Worm (Caenorhabditis elegans): ENCODE data around the gene Y39A3B.1.

The Y39A3B.1 gene

DNA sequence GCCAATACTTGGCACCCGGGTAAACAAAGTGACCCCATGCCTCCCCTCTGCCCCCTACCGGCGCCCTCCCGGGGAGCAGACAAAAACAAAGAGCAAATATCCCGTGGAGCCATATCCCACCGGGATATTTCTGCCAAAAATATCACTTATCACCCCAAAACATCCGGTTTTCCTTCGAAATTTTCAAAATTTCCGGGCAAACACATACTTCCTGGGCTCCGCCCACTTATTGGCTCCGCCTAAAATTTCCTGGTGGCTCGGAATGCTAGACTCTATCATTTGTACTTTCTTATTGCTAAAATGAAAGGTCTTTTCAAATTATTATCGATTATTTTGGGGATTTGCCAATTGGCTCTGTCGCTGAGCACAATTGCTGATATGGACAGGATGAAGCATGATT, at the start of gene Y39A3B.1:
Gene Y39A3B.1 (plus strand): TSS at position 301 of the 400 bp plus-strand sequence.
- TF ChIP-seq ttx-3 (tag; optimal IDR thresholded peaks at IDR 0.05) = no peak
- no peak for TF ChIP-seq ceh-34 (tag; optimal IDR thresholded peaks at IDR 0.05)
- TF ChIP-seq tbx-7 (tag; optimal IDR thresholded peaks at IDR 0.05) = no peak

- no peak for TF ChIP-seq fax-1 (tag; optimal IDR thresholded peaks at IDR 0.05)
- peak; percentile 5 for TF ChIP-seq hlh-15 (tag; optimal IDR thresholded peaks at IDR 0.05)
- TF ChIP-seq ceh-2 (tag; optimal IDR thresholded peaks at IDR 0.05) = no peak
- no peak for TF ChIP-seq unc-42 (tag; optimal IDR thresholded peaks at IDR 0.05)
- no peak for TF ChIP-seq ttx-3 (tag; optimal IDR thresholded peaks at IDR 0.05)
- TF ChIP-seq elt-2 (tag; optimal IDR thresholded peaks at IDR 0.05) = peak; percentile 20
- no peak for TF ChIP-seq pqm-1 (tag; optimal IDR thresholded peaks at IDR 0.05)
- no peak for TF ChIP-seq ama-1 (optimal IDR thresholded peaks at IDR 0.05)
- TF ChIP-seq ceh-24 (tag; optimal IDR thresholded peaks at IDR 0.05) = no peak
- no peak for TF ChIP-seq fkh-10 (GFP tag; optimal IDR thresholded peaks at IDR 0.05)
- TF ChIP-seq che-1 (tag; optimal IDR thresholded peaks at IDR 0.05) = peak; percentile 27
- no peak for TF ChIP-seq sox-2 (GFP tag; IDR thresholded peaks at IDR 0.05)
Measured at ce11 chrIII:1961895-1962506, 43.8 kb upstream of the Y39A3B.1 start, which contains the start of gene mboa-6. Gene mboa-6, minus strand, starts transcription at chrIII:1961945.

ce11 chrIII:1962552-1962951, 43.3 kb upstream of the Y39A3B.1 start:
- TF ChIP-seq npax-4 (tag; optimal IDR thresholded peaks at IDR 0.05) (no peak), dve-1 (tag; optimal IDR thresholded peaks at IDR 0.05) (no peak), hlh-13 (GFP tag; optimal IDR thresholded peaks at IDR 0.05) (no peak), ceh-34 (tag; optimal IDR thresholded peaks at IDR 0.05) (no peak), nhr-11 (tag; optimal IDR thresholded peaks at IDR 0.05) (no peak), ceh-14 (tag; optimal IDR thresholded peaks at IDR 0.05) (no peak), gmeb-2 (tag; optimal IDR thresholded peaks at IDR 0.05) (no peak), elt-4 (tag; optimal IDR thresholded peaks at IDR 0.05) (no peak), pros-1 (tag; optimal IDR thresholded peaks at IDR 0.05) (no peak), C08G9.2 (tag; optimal IDR thresholded peaks at IDR 0.05) (no peak)

ce11 chrIII:1963128-1963527, 42.7 kb upstream of the Y39A3B.1 start:
- TF ChIP-seq rnt-1 (tag; optimal IDR thresholded peaks at IDR 0.05) = no peak
- TF ChIP-seq pat-9 (tag; optimal IDR thresholded peaks at IDR 0.05) = no peak
- TF ChIP-seq ama-1 (optimal IDR thresholded peaks at IDR 0.05) = no peak
- TF ChIP-seq ref-2 (tag; optimal IDR thresholded peaks at IDR 0.05) = no peak

DNA sequence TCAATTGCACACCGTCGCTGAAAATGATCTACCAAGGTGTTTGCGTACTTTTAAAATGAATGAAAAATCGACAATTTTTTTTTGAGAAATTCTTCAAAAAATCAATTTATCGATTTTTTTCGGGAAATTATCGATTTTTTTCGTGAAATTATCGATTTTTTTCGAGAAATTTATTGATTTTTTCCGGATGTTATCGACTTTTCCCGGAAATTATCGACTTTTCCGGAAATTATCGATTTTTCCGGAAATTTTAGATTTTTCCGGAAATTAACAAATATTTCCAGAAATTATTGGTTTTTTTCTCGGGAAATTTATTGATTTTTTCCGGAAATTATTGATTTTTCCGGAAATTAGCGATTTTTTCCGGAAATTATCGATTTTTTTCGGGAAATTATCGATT, 40.7 kb upstream of the Y39A3B.1 start:
- TF ChIP-seq ceh-48 (tag; optimal IDR thresholded peaks at IDR 0.05) = peak; percentile 70

ce11 chrIII:1965580-1965979, 40.2 kb upstream of the Y39A3B.1 start:
- TF ChIP-seq ceh-48 (tag; optimal IDR thresholded peaks at IDR 0.05) = peak; percentile 44

DNA sequence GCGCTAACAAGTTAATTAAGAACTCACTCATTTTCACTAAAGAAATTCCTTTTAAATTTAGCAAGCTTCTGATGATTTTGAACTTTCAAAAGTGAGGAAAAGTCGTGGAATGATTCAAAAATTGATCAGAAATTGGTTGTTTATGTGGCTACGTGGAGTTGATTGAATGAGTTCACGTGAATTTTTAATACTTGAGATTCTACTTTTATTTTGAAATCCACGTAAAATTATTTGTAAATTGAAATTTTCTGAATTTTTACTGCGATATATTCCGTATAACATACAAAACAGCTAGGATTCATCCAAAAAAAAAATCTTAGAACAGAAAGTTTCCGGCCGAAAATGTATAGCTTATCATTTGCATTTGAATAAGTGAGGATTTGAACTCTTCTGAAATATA, 36.0 kb upstream of the Y39A3B.1 start, which contains the start of gene moa-1:
Gene moa-1 (minus strand): TSS at position 101 of the 400 bp plus-strand sequence.
- TF ChIP-seq tbx-7 (tag; optimal IDR thresholded peaks at IDR 0.05) = no peak
- no peak for TF ChIP-seq pag-3 (tag; optimal IDR thresholded peaks at IDR 0.05; ENCODE audit: borderline replicate concordance)
- no peak for TF ChIP-seq ceh-45 (GFP tag; IDR thresholded peaks at IDR 0.05)
- no peak for TF ChIP-seq che-1 (tag; optimal IDR thresholded peaks at IDR 0.05)
- TF ChIP-seq T23F11.4 (GFP tag; optimal IDR thresholded peaks at IDR 0.05) = no peak
- no peak for TF ChIP-seq sox-4 (tag; optimal IDR thresholded peaks at IDR 0.05)
- TF ChIP-seq npax-4 (tag; optimal IDR thresholded peaks at IDR 0.05) = no peak
- TF ChIP-seq ceh-34 (tag; optimal IDR thresholded peaks at IDR 0.05) = no peak
- TF ChIP-seq ceh-18 (tag; optimal IDR thresholded peaks at IDR 0.05) = no peak
- no peak for TF ChIP-seq sox-2 (GFP tag; IDR thresholded peaks at IDR 0.05)
- no peak for TF ChIP-seq ztf-16 (tag; optimal IDR thresholded peaks at IDR 0.05)
- TF ChIP-seq pha-4 (tag; optimal IDR thresholded peaks at IDR 0.05) = no peak
